Fruit fly (Drosophila melanogaster): ENCODE data around the gene CG17350.

Gene CG17350

DNA sequence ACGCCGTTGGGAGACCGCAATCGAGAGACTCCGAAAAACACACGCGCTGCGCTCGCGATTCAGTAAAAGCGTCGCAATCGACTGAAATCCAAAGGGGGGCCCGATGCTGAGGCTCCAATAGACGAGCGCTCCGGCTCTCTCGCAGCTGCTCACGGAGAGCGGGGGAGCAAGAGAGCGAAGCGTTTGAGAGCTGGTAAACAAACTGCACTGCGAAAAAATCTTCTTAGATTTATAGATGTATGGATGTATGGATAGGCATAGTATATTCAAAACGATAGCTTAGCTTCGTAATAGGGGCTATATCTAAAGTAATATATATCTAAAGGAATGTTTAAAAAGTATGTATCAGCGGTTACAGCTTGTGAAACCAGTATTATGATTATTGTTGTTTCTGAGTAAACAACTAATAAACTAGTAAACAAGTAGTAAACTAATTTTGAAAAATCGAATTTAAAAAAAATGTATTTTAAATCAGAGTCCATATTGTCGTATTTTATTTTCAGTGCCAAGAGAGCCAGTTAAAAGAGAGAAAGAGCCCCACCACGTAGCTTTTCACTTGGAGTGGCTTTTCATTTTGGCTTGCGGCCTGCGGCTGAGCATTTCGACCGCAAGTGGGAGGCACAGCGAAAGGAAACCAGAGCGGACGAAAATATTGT is 42.9 kb downstream of the CG17350 start, which contains the start of the genes Alp12 and CG13085 (continued):
- TF ChIP-seq schlank (tag; optimal IDR thresholded peaks at IDR 0.05) = peak; percentile 93
- TF ChIP-seq CG11085 (GFP tag; IDR thresholded peaks at IDR 0.05) = peak; percentile 87
- peak; percentile 96 for TF ChIP-seq jigr1 (GFP tag; IDR thresholded peaks at IDR 0.05)
- TF ChIP-seq zen2 (GFP tag; IDR thresholded peaks at IDR 0.05; ENCODE audit: partially characterized antibody) = no peak
- TF ChIP-seq tap (tag; optimal IDR thresholded peaks at IDR 0.05) = peak; percentile 98
- peak; percentile 85 for TF ChIP-seq CG4617 (GFP tag; optimal IDR thresholded peaks at IDR 0.05; ENCODE audit: borderline replicate concordance)
- TF ChIP-seq oc (tag; optimal IDR thresholded peaks at IDR 0.05) = peak; percentile 95
- no peak for TF ChIP-seq Sin3A (optimal IDR thresholded peaks at IDR 0.05)
- peak; percentile 98 for TF ChIP-seq Hr3 (GFP tag; optimal IDR thresholded peaks at IDR 0.05)
- peak; percentile 88 for TF ChIP-seq gcm2 (GFP tag; optimal IDR thresholded peaks at IDR 0.05)
- peak; percentile 90 for TF ChIP-seq zfh2 (GFP tag; optimal IDR thresholded peaks at IDR 0.05)
- peak; percentile 89 for TF ChIP-seq eyg (GFP tag; optimal IDR thresholded peaks at IDR 0.05)
- TF ChIP-seq Mad (GFP tag; optimal IDR thresholded peaks at IDR 0.05) = peak; percentile 95
- peak; percentile 92 for TF ChIP-seq slp2 (GFP tag; optimal IDR thresholded peaks at IDR 0.05)
- peak; percentile 92 for TF ChIP-seq exex (tag; optimal IDR thresholded peaks at IDR 0.05)
- TF ChIP-seq lab (GFP tag; optimal IDR thresholded peaks at IDR 0.05) = peak; percentile 99
- TF ChIP-seq E2f2 (GFP tag; IDR thresholded peaks at IDR 0.05) = peak; percentile 85
- TF ChIP-seq H15 (GFP tag; IDR thresholded peaks at IDR 0.05) = peak; percentile 92
- TF ChIP-seq CG31365 (tag; optimal IDR thresholded peaks at IDR 0.05) = peak; percentile 84
- TF ChIP-seq onecut (GFP tag; IDR thresholded peaks at IDR 0.05) = peak; percentile 90
- peak; percentile 85 for TF ChIP-seq repo (GFP tag; optimal IDR thresholded peaks at IDR 0.05)
- peak; percentile 98 for TF ChIP-seq CG1529 (GFP tag; optimal IDR thresholded peaks at IDR 0.05)
- peak; percentile 93 for TF ChIP-seq Spps (tag; optimal IDR thresholded peaks at IDR 0.05)
- TF ChIP-seq CG7987 (GFP tag; optimal IDR thresholded peaks at IDR 0.05) = peak; percentile 84
- TF ChIP-seq CG17829 (tag; optimal IDR thresholded peaks at IDR 0.05) = peak; percentile 98
- TF ChIP-seq bsh (GFP tag; optimal IDR thresholded peaks at IDR 0.05) = peak; percentile 97 to 98
- peak; percentile 96 for TF ChIP-seq Blimp-1 (GFP tag; optimal IDR thresholded peaks at IDR 0.05)
- peak; percentile 82 for TF ChIP-seq CG17802 (tag; optimal IDR thresholded peaks at IDR 0.05)
- TF ChIP-seq TFAM (GFP tag; optimal IDR thresholded peaks at IDR 0.05) = peak; percentile 83
- peak; percentile 97 for TF ChIP-seq Fer3 (tag; optimal IDR thresholded peaks at IDR 0.05)
- TF ChIP-seq ro (GFP tag; IDR thresholded peaks at IDR 0.05) = peak; percentile 93
- peak; percentile 97 for TF ChIP-seq CG32767 (GFP tag; IDR thresholded peaks at IDR 0.05)
- TF ChIP-seq CG10321 (GFP tag; IDR thresholded peaks at IDR 0.05) = peak; percentile 78; the same call in 1 of the 2 replicates
- peak; percentile 78 for TF ChIP-seq Myb (GFP tag; optimal IDR thresholded peaks at IDR 0.05)
- peak; percentile 90 for TF ChIP-seq CG11560 (tag; IDR thresholded peaks at IDR 0.05)
- TF ChIP-seq pb (GFP tag; optimal IDR thresholded peaks at IDR 0.05) = peak; percentile 71
- TF ChIP-seq sima (GFP tag; optimal IDR thresholded peaks at IDR 0.05) = peak; percentile 81
- TF ChIP-seq CG4854 (GFP tag; optimal IDR thresholded peaks at IDR 0.05) = peak; percentile 91
- TF ChIP-seq Oli (tag; optimal IDR thresholded peaks at IDR 0.05) = peak; percentile 99
- TF ChIP-seq CG9437 (GFP tag; optimal IDR thresholded peaks at IDR 0.05) = peak; percentile 96
- peak; percentile 80 for TF ChIP-seq CG9876 (GFP tag; optimal IDR thresholded peaks at IDR 0.05)
- peak; percentile 96 for TF ChIP-seq CG18476 (GFP tag; optimal IDR thresholded peaks at IDR 0.05)
- TF ChIP-seq Atf6 (GFP tag; IDR thresholded peaks at IDR 0.05) = peak; percentile 98
- peak; percentile 96 for TF ChIP-seq ind (GFP tag; optimal IDR thresholded peaks at IDR 0.05)
- peak; percentile 44; the same call in 1 of the 2 replicates for TF ChIP-seq unc-4 (GFP tag; IDR thresholded peaks at IDR 0.05; ENCODE audit: partially characterized antibody)
- no peak for TF ChIP-seq h (optimal IDR thresholded peaks at IDR 0.05)
- peak; percentile 92 for TF ChIP-seq CG7357 (GFP tag; IDR thresholded peaks at IDR 0.05)
- peak; percentile 99 for TF ChIP-seq Hand (GFP tag; optimal IDR thresholded peaks at IDR 0.05)
- peak; percentile 86 for TF ChIP-seq GATAe (GFP tag; conservative IDR thresholded peaks at IDR 0.05)
- TF ChIP-seq Hmx (GFP tag; optimal IDR thresholded peaks at IDR 0.05) = peak; percentile 90
